Worm (Caenorhabditis elegans) whole organism, L1 larva: ENCODE results near the gene ZC455.1.

Source experiments
- F16B12.6 ChIP-seq: fragments of 150-350 bp; optimal IDR thresholded peaks from 2 replicates; lab custom pipeline; 2014; ENCODE audit warnings: missing biosample characterization, missing genetic modification characterization
- Y116A8C.19 ChIP-seq: sonication (generic microtip); optimal IDR thresholded peaks from 2 replicates; lab custom pipeline; 2016; ENCODE audit warnings: missing compliant biosample characterization, missing genetic modification characterization, borderline replicate concordance
- aly-2 ChIP-seq: fragments of 150-350 bp; optimal IDR thresholded peaks from 2 replicates; lab custom pipeline; 2014; ENCODE audit warnings: missing biosample characterization, missing genetic modification characterization
- blmp-1 ChIP-seq: fragments of 150-350 bp; optimal IDR thresholded peaks from 2 replicates; lab custom pipeline; 2014; ENCODE audit warnings: missing biosample characterization, missing genetic modification characterization
- ceh-8 ChIP-seq: fragments of 200-800 bp; sonication (Bioruptor generic); optimal IDR thresholded peaks from 2 replicates; lab custom pipeline; 2018; ENCODE audit warnings: mild to moderate bottlenecking, missing genetic modification characterization, moderate library complexity, missing compliant biosample characterization
- ceh-88 ChIP-seq: fragments of 200-800 bp; sonication (Bioruptor generic); IDR thresholded peaks from 2 replicates; pipeline ENCODE4 v1.3.6; 2022; ENCODE audit warnings: missing genetic modification characterization, missing compliant biosample characterization
- ces-1 ChIP-seq: fragments of 150-350 bp; optimal IDR thresholded peaks from 2 replicates; lab custom pipeline; 2014; ENCODE audit warnings: missing biosample characterization, missing genetic modification reagents, missing genetic modification characterization
- dsc-1 ChIP-seq: sonication (generic microtip); optimal IDR thresholded peaks from 2 replicates; lab custom pipeline; 2016; ENCODE audit warnings: mild to moderate bottlenecking, missing genetic modification characterization, missing compliant biosample characterization
- efl-3 ChIP-seq: fragments of 200-800 bp; sonication (Bioruptor generic); optimal IDR thresholded peaks from 2 replicates; lab custom pipeline; 2018; ENCODE audit warnings: mild to moderate bottlenecking, missing genetic modification characterization, missing compliant biosample characterization
- egl-13 ChIP-seq: sonication (generic microtip); optimal IDR thresholded peaks from 2 replicates; lab custom pipeline; 2016; ENCODE audit warnings: missing genotype, missing genetic modification reagents, missing genetic modification characterization, missing compliant biosample characterization
- elt-3 ChIP-seq, 6 experiments: fragments of 150-350 bp in 1 of 6; sonication (generic microtip); optimal IDR thresholded peaks; 2 replicates each; lab custom pipeline; 2017 to 2018; ENCODE audit warnings: missing biosample characterization in 6 of 6, missing genetic modification characterization in 6 of 6, inconsistent platforms in 1 of 6
- fkh-4 ChIP-seq: sonication (generic microtip); optimal IDR thresholded peaks from 2 replicates; lab custom pipeline; 2016; ENCODE audit warnings: missing compliant biosample characterization, missing genetic modification characterization, borderline replicate concordance
- fkh-8 ChIP-seq: sonication (generic microtip); optimal IDR thresholded peaks from 2 replicates; lab custom pipeline; 2016; ENCODE audit warnings: mild to moderate bottlenecking, missing genetic modification characterization, missing compliant biosample characterization
- fos-1 ChIP-seq: fragments of 150-350 bp; optimal IDR thresholded peaks from 2 replicates; lab custom pipeline; 2014; ENCODE audit warnings: missing biosample characterization, missing genetic modification characterization
- hpl-2 ChIP-seq: fragments of 150-350 bp; optimal IDR thresholded peaks from 2 replicates; lab custom pipeline; 2014; ENCODE audit warnings: missing biosample characterization, missing genetic modification reagents, missing genetic modification characterization
- irx-1 ChIP-seq: sonication (generic microtip); optimal IDR thresholded peaks from 2 replicates; lab custom pipeline; 2016; ENCODE audit warnings: missing genetic modification characterization, missing compliant biosample characterization
- jun-1 ChIP-seq: fragments of 150-350 bp; optimal IDR thresholded peaks from 2 replicates; lab custom pipeline; 2014; ENCODE audit warnings: missing biosample characterization, missing genetic modification reagents, missing genetic modification characterization
- lin-15B ChIP-seq: fragments of 150-350 bp; sonication (generic microtip); optimal IDR thresholded peaks from 3 replicates; lab custom pipeline; 2014; ENCODE audit warnings: missing biosample characterization, missing genetic modification characterization
- lir-3 ChIP-seq: sonication (generic microtip); optimal IDR thresholded peaks from 2 replicates; lab custom pipeline; 2016; ENCODE audit warnings: mild to moderate bottlenecking, missing genetic modification characterization, moderate library complexity, missing compliant biosample characterization; ENCODE audit not compliant: poor library complexity
- lsy-2 ChIP-seq, 2 experiments: fragments of 150-350 bp; optimal IDR thresholded peaks; 2 replicates each; lab custom pipeline; 2014; ENCODE audit warnings: missing biosample characterization in 2 of 2, missing genetic modification characterization in 2 of 2
- mab-9 ChIP-seq: fragments of 200-800 bp; sonication (Bioruptor generic); IDR thresholded peaks from 2 replicates; pipeline ENCODE4 v1.3.6; 2022; ENCODE audit warnings: missing genetic modification reagents, missing genetic modification characterization, missing compliant biosample characterization
- mdl-1 ChIP-seq, 2 experiments: fragments of 150-350 bp; optimal IDR thresholded peaks; 2 replicates each; lab custom pipeline; 2014 to 2017; ENCODE audit warnings: missing biosample characterization in 2 of 2, missing genetic modification characterization in 2 of 2, inconsistent platforms in 1 of 2
- nhr-11 ChIP-seq: fragments of 150-350 bp; optimal IDR thresholded peaks from 2 replicates; lab custom pipeline; 2014; ENCODE audit warnings: missing biosample characterization, missing genetic modification characterization
- nhr-19 ChIP-seq: fragments of 200-800 bp; sonication (Bioruptor generic); conservative IDR thresholded peaks from 2 replicates; pipeline ENCODE4 v1.3.6; 2022; ENCODE audit warnings: missing genetic modification characterization, missing compliant biosample characterization
- nhr-237 ChIP-seq: fragments of 150-350 bp; optimal IDR thresholded peaks from 2 replicates; lab custom pipeline; 2014; ENCODE audit warnings: missing biosample characterization, missing genetic modification characterization
- nhr-90 ChIP-seq: sonication (generic microtip); optimal IDR thresholded peaks from 2 replicates; lab custom pipeline; 2016; ENCODE audit warnings: mild to moderate bottlenecking, missing genetic modification characterization, missing compliant biosample characterization; ENCODE audit not compliant: poor library complexity
- pax-3 ChIP-seq: fragments of 200-800 bp; sonication (Bioruptor generic); optimal IDR thresholded peaks from 2 replicates; lab custom pipeline; 2018; ENCODE audit warnings: mild to moderate bottlenecking, missing genetic modification characterization, moderate library complexity, missing compliant biosample characterization
- rnt-1 ChIP-seq: sonication (generic microtip); optimal IDR thresholded peaks from 2 replicates; lab custom pipeline; 2016; ENCODE audit warnings: mild to moderate bottlenecking, missing genetic modification characterization, moderate library complexity, missing compliant biosample characterization
- skn-1 ChIP-seq: fragments of 150-350 bp; optimal IDR thresholded peaks from 2 replicates; lab custom pipeline; 2014; ENCODE audit warnings: missing biosample characterization, missing genetic modification characterization
- snpc-4 ChIP-seq: fragments of 150-350 bp; optimal IDR thresholded peaks from 2 replicates; lab custom pipeline; 2014; ENCODE audit warnings: missing biosample characterization, missing genetic modification characterization
- snu-23 ChIP-seq: sonication (generic microtip); optimal IDR thresholded peaks from 2 replicates; lab custom pipeline; 2016; ENCODE audit warnings: missing genetic modification characterization, missing compliant biosample characterization
- sptf-1 ChIP-seq: fragments of 150-350 bp; optimal IDR thresholded peaks from 2 replicates; lab custom pipeline; 2014; ENCODE audit warnings: missing biosample characterization, missing genetic modification characterization
- swsn-7 ChIP-seq: sonication (generic microtip); optimal IDR thresholded peaks from 2 replicates; lab custom pipeline; 2016; ENCODE audit warnings: missing genetic modification characterization, missing compliant biosample characterization
- unc-130 ChIP-seq: fragments of 150-350 bp; optimal IDR thresholded peaks from 2 replicates; lab custom pipeline; 2017; ENCODE audit warnings: missing biosample characterization, missing genetic modification characterization, inconsistent platforms
- vab-15 ChIP-seq: sonication (generic microtip); optimal IDR thresholded peaks from 2 replicates; lab custom pipeline; 2017; ENCODE audit warnings: missing genotype, mild to moderate bottlenecking, missing genetic modification characterization, missing compliant biosample characterization
- xbp-1 ChIP-seq: sonication (generic microtip); optimal IDR thresholded peaks from 2 replicates; lab custom pipeline; 2016; ENCODE audit warnings: missing genetic modification characterization, missing compliant biosample characterization
- ztf-11 ChIP-seq, 2 experiments: sonication (generic microtip); optimal IDR thresholded peaks; 2 replicates each; lab custom pipeline; 2016 to 2017; ENCODE audit warnings: missing genetic modification characterization in 2 of 2, missing biosample characterization in 1 of 2, missing compliant biosample characterization in 1 of 2
- ztf-4 ChIP-seq: fragments of 150-350 bp; optimal IDR thresholded peaks from 2 replicates; lab custom pipeline; 2014; ENCODE audit warnings: missing biosample characterization, missing genetic modification characterization

The ZC455.1 gene

DNA sequence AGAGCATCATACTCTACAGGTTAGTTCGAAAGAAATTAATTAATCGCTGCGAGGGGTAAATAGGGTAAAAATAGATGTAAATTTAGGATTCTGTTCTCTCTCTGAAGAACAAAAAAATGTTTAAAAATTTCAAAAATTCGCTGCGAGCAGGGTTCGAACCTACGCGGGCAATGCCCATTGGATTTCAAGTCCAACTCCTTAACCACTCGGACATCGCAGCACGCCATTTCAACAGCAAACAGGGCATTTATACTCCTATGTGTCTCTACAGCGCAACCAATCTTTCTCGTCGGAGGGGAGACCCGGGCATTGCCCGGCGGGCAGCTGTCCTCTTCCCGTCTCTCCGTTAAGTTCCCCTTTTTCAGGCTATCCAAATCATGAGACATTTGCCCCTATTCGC, 6.9 kb downstream of the ZC455.1 start (continued):
- TF ChIP-seq nhr-237 (tag; lab: Kevin White, UChicago), result no peak
- TF ChIP-seq irx-1 (tag; lab: Kevin White, UChicago), result no peak
- no peak for TF ChIP-seq jun-1 (tag; lab: Kevin White, UChicago)
- no peak for TF ChIP-seq F16B12.6 (tag; lab: Kevin White, UChicago)
- peak; percentile 36 for TF ChIP-seq swsn-7 (tag; lab: Kevin White, UChicago)
- peak; percentile 53 for TF ChIP-seq rnt-1
- TF ChIP-seq nhr-90, result peak; percentile 42
- TF ChIP-seq ceh-88 (GFP tag; lab: Robert Waterston, UW), result no peak
- peak; percentile 37 for TF ChIP-seq aly-2 (tag; lab: Kevin White, UChicago)
- TF ChIP-seq ceh-8 (GFP tag; lab: Kevin White, UChicago), result no peak
- TF ChIP-seq skn-1 (tag; lab: Kevin White, UChicago), result no peak
- TF ChIP-seq ztf-4, result peak; percentile 3
- TF ChIP-seq fos-1, result no peak
- peak; percentile 27 to 68 for TF ChIP-seq lsy-2 (tag; optimal IDR thresholded peaks at IDR 0.05; lab: Kevin White, UChicago)
- no peak for TF ChIP-seq mab-9
- peak; percentile 9 for TF ChIP-seq lir-3 (tag; lab: Kevin White, UChicago)
- TF ChIP-seq snu-23 (GFP tag; lab: Kevin White, UChicago), result peak; percentile 61
- TF ChIP-seq lin-15B (tag; lab: Kevin White, UChicago), result no peak
- TF ChIP-seq vab-15 (tag; lab: Kevin White, UChicago), result peak; percentile 38
- no peak for TF ChIP-seq egl-13 (tag; lab: Kevin White, UChicago)
- TF ChIP-seq mdl-1 (tag; optimal IDR thresholded peaks at IDR 0.05; lab: Kevin White, UChicago), result peak in 1 of 2 experiments; percentile 45
- TF ChIP-seq efl-3 (GFP tag; lab: Kevin White, UChicago), result no peak
- no peak for TF ChIP-seq ces-1 (GFP tag; lab: Kevin White, UChicago)
- TF ChIP-seq hpl-2 (GFP tag; lab: Kevin White, UChicago), result no peak
- no peak for TF ChIP-seq nhr-11 (tag; lab: Kevin White, UChicago)
- no peak for TF ChIP-seq sptf-1 (tag; lab: Kevin White, UChicago)
- peak; percentile 30 for TF ChIP-seq dsc-1
- TF ChIP-seq xbp-1 (tag; lab: Kevin White, UChicago), result peak; percentile 10
- TF ChIP-seq fkh-4, result no peak
- TF ChIP-seq unc-130 (tag; lab: Kevin White, UChicago), result peak; percentile 12

DNA sequence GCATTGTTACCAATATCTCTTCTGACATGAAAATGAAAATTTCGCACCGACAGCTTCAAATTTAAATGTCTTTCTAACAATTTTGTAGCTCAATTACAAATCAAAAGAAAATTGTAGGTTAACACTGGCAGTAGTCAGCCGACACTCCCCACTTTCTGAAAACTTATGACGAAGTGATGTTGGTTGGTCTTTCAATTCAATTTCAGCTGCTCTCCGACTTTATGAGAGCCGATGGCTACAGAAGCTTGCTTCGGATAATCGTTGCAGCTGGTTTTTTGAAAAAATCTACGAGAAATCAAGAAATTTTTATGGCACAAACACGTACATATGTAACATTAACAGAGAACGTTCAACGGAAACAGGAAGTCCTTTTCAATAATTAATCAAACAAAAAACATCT, 11.5 kb downstream of the ZC455.1 start, which contains the start of gene sre-20:
Gene sre-20 (minus strand): TSS at position 101 of the 400 bp plus-strand sequence.
- TF ChIP-seq fkh-8 (tag; lab: Kevin White, UChicago) (peak; percentile 7), snpc-4 (tag; lab: Kevin White, UChicago) (no peak), lin-15B (tag; lab: Kevin White, UChicago) (no peak), swsn-7 (tag; lab: Kevin White, UChicago) (no peak), pax-3 (peak; percentile 41), F16B12.6 (tag; lab: Kevin White, UChicago) (no peak), ztf-11 (tag; optimal IDR thresholded peaks at IDR 0.05; lab: Kevin White, UChicago) (no peak)

DNA sequence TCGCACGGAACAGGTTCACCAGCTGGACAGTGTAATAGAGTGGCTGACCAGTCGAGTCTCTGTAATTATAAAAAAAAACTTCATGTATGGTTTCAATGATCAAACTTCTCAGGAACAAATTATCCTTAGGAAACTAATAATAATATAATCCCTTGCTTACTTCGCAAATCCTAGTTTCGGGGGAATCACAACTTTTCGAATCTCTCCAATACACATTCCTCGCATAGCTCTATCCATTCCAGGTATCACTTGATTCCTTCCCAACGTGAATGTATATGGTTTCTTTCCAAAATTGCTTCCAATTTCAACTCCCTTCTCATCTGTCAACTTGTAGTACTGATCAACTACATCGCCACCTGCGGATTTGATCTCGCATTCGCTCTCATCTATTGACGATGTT, 13.0 kb downstream of the ZC455.1 start:
- peak; percentile 59 for TF ChIP-seq dsc-1
- TF ChIP-seq pax-3, result peak; percentile 68
- TF ChIP-seq Y116A8C.19 (tag; lab: Kevin White, UChicago), result no peak
- no peak for TF ChIP-seq elt-3 (tag; optimal IDR thresholded peaks at IDR 0.05; lab: Kevin White, UChicago)

DNA sequence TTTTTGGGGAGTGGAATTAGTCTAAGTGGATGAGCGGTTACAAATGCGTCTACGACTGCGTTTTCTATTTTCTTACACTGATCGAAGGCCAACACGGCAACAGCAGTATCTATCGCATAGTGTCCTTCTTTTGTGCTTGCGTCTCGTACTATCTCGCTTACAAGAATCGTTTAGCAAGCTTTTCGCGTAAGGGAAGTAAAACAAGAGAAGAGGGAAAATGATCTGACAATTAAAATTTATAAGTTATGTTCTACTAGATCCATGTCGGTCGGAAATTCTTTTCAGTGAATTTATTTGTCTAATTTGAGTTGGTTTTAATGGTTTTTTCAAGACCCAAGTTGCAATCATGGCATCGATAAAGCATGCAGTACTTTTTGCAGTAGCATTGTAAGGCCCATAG, 13.7 kb downstream of the ZC455.1 start, which contains the start of gene fkb-4:
Gene fkb-4 (minus strand): TSS at position 101 of the 400 bp plus-strand sequence.
- TF ChIP-seq nhr-19, result no peak
- peak; percentile 35 for TF ChIP-seq blmp-1 (tag; lab: Kevin White, UChicago)
